Worm (Caenorhabditis elegans) whole organism, L2 larva: ENCODE data around the gene ZC239.13.
"Not testable (repeated sequence)": the region's sequence is repeated elsewhere in the genome, so short reads cannot be mapped to it uniquely, and the experiment has no call there.

ENCODE experiments used
- C34F6.9 ChIP-seq: fragments of 150-350 bp; optimal IDR thresholded peaks from 2 replicates; lab custom pipeline; 2014; ENCODE audit warnings: missing biosample characterization, missing genetic modification characterization
- alr-1 ChIP-seq: fragments of 150-350 bp; optimal IDR thresholded peaks from 2 replicates; lab custom pipeline; 2014; ENCODE audit warnings: missing biosample characterization, missing genetic modification characterization
- aly-2 ChIP-seq: fragments of 150-350 bp; optimal IDR thresholded peaks from 2 replicates; lab custom pipeline; 2014; ENCODE audit warnings: missing biosample characterization, missing genetic modification characterization
- ceh-16 ChIP-seq: fragments of 150-350 bp; optimal IDR thresholded peaks from 2 replicates; lab custom pipeline; 2014; ENCODE audit warnings: missing biosample characterization, missing genetic modification characterization
- ceh-82 ChIP-seq: fragments of 150-350 bp; optimal IDR thresholded peaks from 2 replicates; lab custom pipeline; 2014; ENCODE audit warnings: missing biosample characterization, missing genetic modification characterization
- dmd-4 ChIP-seq: sonication (generic microtip); optimal IDR thresholded peaks from 2 replicates; lab custom pipeline; 2017; ENCODE audit warnings: missing biosample characterization, missing genetic modification characterization
- elt-1 ChIP-seq: fragments of 150-350 bp; optimal IDR thresholded peaks from 2 replicates; lab custom pipeline; 2014; ENCODE audit warnings: missing biosample characterization, missing genetic modification characterization
- elt-3 ChIP-seq: sonication (generic microtip); optimal IDR thresholded peaks from 2 replicates; lab custom pipeline; 2017; ENCODE audit warnings: missing biosample characterization, missing genetic modification characterization
- fos-1 ChIP-seq: fragments of 150-350 bp; optimal IDR thresholded peaks from 2 replicates; lab custom pipeline; 2014; ENCODE audit warnings: missing biosample characterization, missing genetic modification characterization
- gmeb-1 ChIP-seq: fragments of 150-350 bp; optimal IDR thresholded peaks from 2 replicates; lab custom pipeline; 2014; ENCODE audit warnings: missing biosample characterization, missing genetic modification characterization
- lin-39 ChIP-seq: fragments of 150-350 bp; optimal IDR thresholded peaks from 2 replicates; lab custom pipeline; 2014; ENCODE audit warnings: missing biosample characterization, missing genetic modification reagents, missing genetic modification characterization
- lsy-2 ChIP-seq, 2 experiments: fragments of 150-350 bp in 1 of 2; sonication (generic microtip) in 1 of 2; optimal IDR thresholded peaks; 2 replicates each; lab custom pipeline; 2014 to 2017; ENCODE audit warnings: missing biosample characterization in 2 of 2, missing genetic modification characterization in 2 of 2
- mab-5 ChIP-seq: fragments of 150-350 bp; optimal IDR thresholded peaks from 2 replicates; lab custom pipeline; 2014; ENCODE audit warnings: missing biosample characterization, missing genetic modification characterization
- mbf-1 ChIP-seq: sonication (generic microtip); optimal IDR thresholded peaks from 2 replicates; lab custom pipeline; 2017; ENCODE audit warnings: missing biosample characterization, missing genetic modification characterization
- mdl-1 ChIP-seq, 2 experiments: fragments of 150-350 bp in 1 of 2; sonication (generic microtip) in 1 of 2; optimal IDR thresholded peaks; 2 replicates each; lab custom pipeline; 2017; ENCODE audit warnings: missing biosample characterization in 2 of 2, missing genetic modification characterization in 2 of 2
- nhr-11 ChIP-seq: fragments of 150-350 bp; optimal IDR thresholded peaks from 2 replicates; lab custom pipeline; 2014; ENCODE audit warnings: missing biosample characterization, missing genetic modification characterization
- nhr-23 ChIP-seq: fragments of 150-350 bp; optimal IDR thresholded peaks from 2 replicates; lab custom pipeline; 2014; ENCODE audit warnings: missing biosample characterization, missing genetic modification reagents, missing genetic modification characterization
- nhr-237 ChIP-seq: fragments of 150-350 bp; optimal IDR thresholded peaks from 2 replicates; lab custom pipeline; 2014; ENCODE audit warnings: missing biosample characterization, missing genetic modification characterization
- nhr-77 ChIP-seq: fragments of 150-350 bp; optimal IDR thresholded peaks from 2 replicates; lab custom pipeline; 2014; ENCODE audit warnings: missing biosample characterization, missing genetic modification characterization
- peb-1 ChIP-seq: fragments of 150-350 bp; optimal IDR thresholded peaks from 2 replicates; lab custom pipeline; 2014; ENCODE audit warnings: missing biosample characterization, missing genetic modification characterization
- sma-3 ChIP-seq: sonication (generic microtip); optimal IDR thresholded peaks from 2 replicates; lab custom pipeline; 2016; ENCODE audit warnings: missing genetic modification reagents, missing genetic modification characterization, missing compliant biosample characterization
- zag-1 ChIP-seq: fragments of 150-350 bp; optimal IDR thresholded peaks from 2 replicates; lab custom pipeline; 2014; ENCODE audit warnings: missing biosample characterization, missing genetic modification characterization
- ztf-1 ChIP-seq: fragments of 200-800 bp; sonication (Bioruptor generic); conservative IDR thresholded peaks from 2 replicates; pipeline ENCODE4 v1.3.6; 2022; ENCODE audit warnings: missing genetic modification characterization, missing compliant biosample characterization
- ztf-11 ChIP-seq: sonication (generic microtip); optimal IDR thresholded peaks from 2 replicates; lab custom pipeline; 2017; ENCODE audit warnings: missing biosample characterization, missing genetic modification characterization

ZC239.13 gene

DNA sequence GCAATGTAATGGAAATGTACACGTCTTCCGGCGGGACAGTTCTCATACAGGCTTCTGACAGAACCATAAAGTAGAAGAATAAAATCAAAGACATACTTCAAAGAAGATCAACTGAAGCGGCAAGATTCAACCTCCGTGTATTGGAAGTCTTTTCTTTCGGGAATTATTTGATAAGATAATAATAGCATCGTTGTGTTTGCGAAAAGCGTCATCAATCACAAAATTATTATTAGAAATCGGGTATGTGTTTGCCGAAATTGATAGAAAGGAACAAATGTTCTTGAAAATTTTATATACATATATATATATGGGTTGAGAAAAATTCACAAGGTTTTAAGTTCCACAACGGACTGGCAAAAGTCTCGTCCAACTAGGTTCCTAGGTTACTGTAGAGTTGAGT lies 31.1 kb downstream of the ZC239.13 start, which contains the start of gene Y27F2A.9:
Gene Y27F2A.9, minus strand, starts transcription at position 101 of the 400 bp plus-strand sequence.
- TF ChIP-seq elt-3, alr-1, mab-5 (tag; lab: Kevin White, UChicago): not testable (repeated sequence)
- TF ChIP-seq, all 48 proteins: peak for 0; not testable (repeated sequence) for 48

ce11 chrII:3189038-3189437 lies 33.6 kb downstream of the ZC239.13 start, which contains the start of gene Y27F2A.11:
TSS of gene Y27F2A.11 (plus strand) at chrII:3189338.
- TF ChIP-seq ztf-1 (GFP tag; lab: Robert Waterston, UW); dmd-4 (tag; lab: Kevin White, UChicago); elt-1 (tag; lab: Kevin White, UChicago): not testable (repeated sequence)

- no peak for TF ChIP-seq ztf-11
- TF ChIP-seq mdl-1 (tag; optimal IDR thresholded peaks at IDR 0.05; lab: Kevin White, UChicago): no peak
- no peak for TF ChIP-seq aly-2 (tag; lab: Kevin White, UChicago)
- TF ChIP-seq peb-1 (tag; lab: Kevin White, UChicago): no peak
- TF ChIP-seq nhr-23: no peak
- no peak for TF ChIP-seq sma-3 (GFP tag; lab: Kevin White, UChicago)
- TF ChIP-seq ceh-82: no peak
- TF ChIP-seq ceh-16: no peak
- no peak for TF ChIP-seq fos-1
- no peak for TF ChIP-seq dmd-4 (tag; lab: Kevin White, UChicago)
- no peak for TF ChIP-seq elt-1 (tag; lab: Kevin White, UChicago)
- no peak for TF ChIP-seq mab-5 (tag; lab: Kevin White, UChicago)
- no peak for TF ChIP-seq nhr-11
- TF ChIP-seq zag-1 (tag; lab: Kevin White, UChicago): no peak
- no peak for TF ChIP-seq alr-1 (tag; lab: Kevin White, UChicago)
- no peak for TF ChIP-seq ztf-1 (GFP tag; lab: Robert Waterston, UW)
- no peak for TF ChIP-seq lsy-2 (tag; optimal IDR thresholded peaks at IDR 0.05; lab: Kevin White, UChicago)
- no peak for TF ChIP-seq lin-39 (tag; lab: Kevin White, UChicago)
- no peak for TF ChIP-seq nhr-77 (tag; lab: Kevin White, UChicago)
- TF ChIP-seq nhr-237: no peak
- TF ChIP-seq, all 48 proteins: peak for 0
These were observed 36.8 kb downstream of the ZC239.13 start for ce11 chrII:3185848-3186247.

ce11 chrII:3184858-3185257 lies 37.8 kb downstream of the ZC239.13 start, which contains the start of gene sri-78:
TSS of gene sri-78 (plus strand) at chrII:3185158.
- not testable (repeated sequence) for TF ChIP-seq gmeb-1 (tag; lab: Kevin White, UChicago); C34F6.9; ztf-1 (GFP tag; lab: Robert Waterston, UW)

DNA sequence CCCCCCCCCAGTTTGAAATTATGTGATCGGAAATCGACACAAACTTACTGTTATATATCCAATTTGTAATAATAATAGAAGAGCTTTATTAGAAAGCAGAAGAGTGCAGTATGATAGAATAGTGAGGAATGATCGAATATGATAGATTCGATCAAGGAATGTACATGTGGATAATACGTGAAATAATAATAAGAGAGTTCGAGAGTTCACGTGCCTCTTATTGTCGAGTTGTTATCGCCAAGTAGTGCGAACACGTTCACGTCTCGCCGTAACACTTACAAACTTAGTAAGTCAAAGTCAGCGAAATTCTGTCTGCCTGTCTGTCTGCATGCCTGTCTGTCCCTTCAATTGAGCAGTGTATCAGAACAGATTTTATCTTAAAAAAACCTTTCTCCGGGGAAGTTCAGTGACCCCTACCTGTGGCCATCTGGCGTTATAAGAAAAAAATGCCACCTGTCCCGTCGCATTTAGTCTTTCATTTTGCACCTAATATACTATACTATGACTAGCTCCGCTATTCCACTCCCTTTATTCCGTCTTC lies 39.3 kb downstream of the ZC239.13 start, which contains the start of the genes Y27F2A.6 and Y27F2A.8:
Gene Y27F2A.6, minus strand, starts transcription at position 101 of the 541 bp plus-strand sequence.
Gene Y27F2A.8, plus strand, starts transcription at position 491 of the 541 bp plus-strand sequence.
- TF ChIP-seq ceh-82; gmeb-1 (tag; lab: Kevin White, UChicago); peb-1 (tag; lab: Kevin White, UChicago): not testable (repeated sequence)

DNA sequence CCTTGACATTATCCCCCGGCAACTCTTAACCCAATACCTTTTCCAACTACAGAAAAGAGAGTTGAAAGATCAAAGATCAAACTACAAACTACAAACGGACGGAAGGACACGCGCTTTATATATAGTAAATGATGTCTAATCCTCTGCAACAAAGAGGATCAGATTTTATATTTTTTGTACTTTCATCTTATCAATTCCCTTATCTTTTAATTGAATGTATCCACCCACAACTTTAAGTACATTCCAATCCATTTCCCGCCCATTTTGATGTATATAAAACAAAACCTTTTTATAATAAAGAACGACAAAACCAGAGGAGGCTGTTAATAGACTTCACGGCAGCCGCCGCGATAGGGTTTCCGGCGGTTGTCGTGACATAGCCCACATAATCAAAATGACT lies 45.0 kb downstream of the ZC239.13 start, which contains the start of gene sri-40:
Gene sri-40, plus strand, starts transcription at position 301 of the 400 bp plus-strand sequence.
- not testable (repeated sequence) for TF ChIP-seq gmeb-1 (tag; lab: Kevin White, UChicago); C34F6.9; mbf-1 (tag; lab: Kevin White, UChicago)
